Worm (Caenorhabditis elegans) whole organism, late embryonic: ENCODE data around the gene T09A5.5.

Source experiments
- Y22D7AL.16 ChIP-seq: sonication (generic microtip); optimal IDR thresholded peaks from 2 replicates; lab custom pipeline; 2016; ENCODE audit warnings: missing genetic modification characterization, missing compliant biosample characterization
- ama-1 ChIP-seq: fragments of 150-350 bp; optimal IDR thresholded peaks from 2 replicates; lab custom pipeline; 2014
- ceh-34 ChIP-seq: sonication (generic microtip); optimal IDR thresholded peaks from 2 replicates; lab custom pipeline; 2016; ENCODE audit warnings: mild to moderate bottlenecking, missing genetic modification characterization, missing compliant biosample characterization
- che-1 ChIP-seq: sonication (generic microtip); optimal IDR thresholded peaks from 2 replicates; lab custom pipeline; 2016; ENCODE audit warnings: mild to moderate bottlenecking, missing genetic modification characterization, missing compliant biosample characterization
- gmeb-2 ChIP-seq: sonication (generic microtip); optimal IDR thresholded peaks from 2 replicates; lab custom pipeline; 2016; ENCODE audit warnings: missing genetic modification characterization, inconsistent platforms, missing compliant biosample characterization
- hlh-6 ChIP-seq: sonication (generic microtip); optimal IDR thresholded peaks from 2 replicates; lab custom pipeline; 2016; ENCODE audit warnings: missing genotype, missing genetic modification characterization, missing compliant biosample characterization
- madf-2 ChIP-seq: sonication (generic microtip); optimal IDR thresholded peaks from 2 replicates; lab custom pipeline; 2017; ENCODE audit warnings: missing genetic modification characterization, missing compliant biosample characterization
- nhr-11 ChIP-seq: fragments of 150-350 bp; optimal IDR thresholded peaks from 2 replicates; lab custom pipeline; 2014; ENCODE audit warnings: missing biosample characterization, missing genetic modification characterization
- pha-4 ChIP-seq: fragments of 150-350 bp; optimal IDR thresholded peaks from 2 replicates; lab custom pipeline; 2018; ENCODE audit warnings: missing biosample characterization, missing genetic modification reagents, missing genetic modification characterization
- pqm-1 ChIP-seq: sonication (generic microtip); optimal IDR thresholded peaks from 2 replicates; lab custom pipeline; 2016; ENCODE audit warnings: missing genetic modification characterization, missing compliant biosample characterization
- sdc-2 ChIP-seq: sonication (generic microtip); optimal IDR thresholded peaks from 2 replicates; lab custom pipeline; 2016; ENCODE audit warnings: missing genotype, missing genetic modification characterization, missing compliant biosample characterization
- unc-3 ChIP-seq, 2 experiments: fragments of 200-800 bp in 1 of 2; sonication (Bioruptor generic) in 1 of 2; sonication (generic microtip) in 1 of 2; conservative IDR thresholded peaks in 1 of 2; optimal IDR thresholded peaks in 1 of 2; 2 replicates each; pipeline versions ENCODE4 v1.3.6 to Lab custom; 2016 to 2022; ENCODE audit warnings: missing compliant biosample characterization in 2 of 2, missing genetic modification characterization in 2 of 2, missing genetic modification reagents in 1 of 2
- unc-55 ChIP-seq: sonication (generic microtip); optimal IDR thresholded peaks from 2 replicates; lab custom pipeline; 2017; ENCODE audit warnings: missing biosample characterization, missing genetic modification reagents, missing genetic modification characterization
- unc-86 ChIP-seq: sonication (generic microtip); optimal IDR thresholded peaks from 2 replicates; lab custom pipeline; 2016; ENCODE audit warnings: missing genetic modification characterization, missing compliant biosample characterization

- no peak for TF ChIP-seq unc-86 (tag; lab: Kevin White, UChicago)
- no peak for TF ChIP-seq unc-55 (GFP tag; lab: Kevin White, UChicago)
- TF ChIP-seq sdc-2 (tag; lab: Kevin White, UChicago), result no peak
- no peak for TF ChIP-seq unc-3 (GFP tag; conservative IDR thresholded peaks at IDR 0.05; lab: Robert Waterston, UW)
- no peak for TF ChIP-seq unc-3 (tag; optimal IDR thresholded peaks at IDR 0.05; lab: Kevin White, UChicago)
- TF ChIP-seq Y22D7AL.16 (tag; lab: Kevin White, UChicago), result no peak
- no peak for TF ChIP-seq gmeb-2 (tag; lab: Kevin White, UChicago)
- no peak for TF ChIP-seq nhr-11 (tag; lab: Kevin White, UChicago)
- no peak for TF ChIP-seq madf-2 (tag; lab: Kevin White, UChicago)
- no peak for TF ChIP-seq pha-4 (tag; lab: Kevin White, UChicago)
- no peak for TF ChIP-seq ama-1 (lab: Kevin White, UChicago)
- TF ChIP-seq che-1 (tag; lab: Kevin White, UChicago), result no peak
- TF ChIP-seq ceh-34 (tag; lab: Kevin White, UChicago), result no peak
- TF ChIP-seq hlh-6, result no peak
- TF ChIP-seq pqm-1 (tag; lab: Kevin White, UChicago), result no peak
These were observed 45.4 kb downstream of the T09A5.5 start for ce11 chrII:7808153-7808552.
